Worm (Caenorhabditis elegans): Measurements from ENCODE around the gene slcr-46.2.

Gene slcr-46.2

DNA sequence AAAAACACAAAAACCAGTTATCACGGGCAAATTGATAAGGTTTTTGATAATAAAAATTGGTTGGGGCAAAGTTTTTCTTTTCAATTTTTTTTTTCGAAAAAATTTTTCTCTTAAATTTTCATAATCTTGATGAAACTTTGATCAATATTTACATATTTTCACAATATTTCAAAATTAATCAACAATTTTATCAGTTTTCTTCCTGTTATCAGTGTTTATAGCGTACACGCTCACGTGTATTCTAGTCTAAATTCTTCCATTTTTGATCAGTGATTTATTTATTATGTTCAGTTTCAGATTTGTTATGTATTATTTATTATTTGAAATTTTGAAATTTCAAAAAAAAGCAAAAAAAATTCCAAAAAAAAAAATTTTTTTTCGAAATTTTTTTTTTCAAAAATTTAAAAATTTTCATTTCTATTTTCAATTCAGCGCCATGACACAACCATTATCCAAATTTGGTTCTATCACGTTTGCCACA lies 12.9 kb downstream of the slcr-46.2 start, which contains the start of gene nceh-1:
TSS of gene nceh-1 (plus strand) at position 431 of the 481 bp plus-strand sequence.
- no peak for TF ChIP-seq ztf-11 (tag; optimal IDR thresholded peaks at IDR 0.05)
- peak; percentile 42 for TF ChIP-seq fos-1 (tag; optimal IDR thresholded peaks at IDR 0.05)

DNA sequence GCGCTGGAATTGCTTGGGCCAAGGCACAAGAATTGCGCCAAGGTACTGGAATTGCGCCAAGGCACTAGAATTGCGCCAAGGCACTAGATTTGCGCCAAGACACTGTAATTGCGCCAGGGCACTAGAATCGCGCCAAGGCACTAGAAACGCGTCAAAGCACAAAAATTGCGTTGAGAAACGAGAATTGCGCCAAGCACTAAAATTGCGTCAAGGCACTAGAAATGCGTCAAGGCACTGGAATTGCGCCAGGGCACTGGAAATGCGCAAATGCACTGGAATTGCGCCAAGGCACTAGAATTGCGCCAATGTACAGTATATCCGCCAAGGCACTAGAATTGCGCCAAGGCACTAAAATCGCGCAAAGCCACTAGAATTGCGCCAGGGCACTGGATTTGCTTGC lies 18.2 kb downstream of the slcr-46.2 start:
- TF ChIP-seq lsy-2 (tag; optimal IDR thresholded peaks at IDR 0.05) (no peak), ceh-16 (tag; optimal IDR thresholded peaks at IDR 0.05) (no peak), nhr-11 (tag; optimal IDR thresholded peaks at IDR 0.05) (no peak), sem-4 (tag; optimal IDR thresholded peaks at IDR 0.05) (no peak), lin-13 (GFP tag; optimal IDR thresholded peaks at IDR 0.05) (no peak), mab-5 (tag; optimal IDR thresholded peaks at IDR 0.05) (no peak), egl-27 (tag; optimal IDR thresholded peaks at IDR 0.05) (no peak), nhr-10 (tag; optimal IDR thresholded peaks at IDR 0.05) (no peak), ceh-82 (tag; optimal IDR thresholded peaks at IDR 0.05) (no peak), crh-2 (tag; optimal IDR thresholded peaks at IDR 0.05) (no peak), C34F6.9 (tag; optimal IDR thresholded peaks at IDR 0.05) (no peak), ztf-11 (tag; optimal IDR thresholded peaks at IDR 0.05) (no peak)

DNA sequence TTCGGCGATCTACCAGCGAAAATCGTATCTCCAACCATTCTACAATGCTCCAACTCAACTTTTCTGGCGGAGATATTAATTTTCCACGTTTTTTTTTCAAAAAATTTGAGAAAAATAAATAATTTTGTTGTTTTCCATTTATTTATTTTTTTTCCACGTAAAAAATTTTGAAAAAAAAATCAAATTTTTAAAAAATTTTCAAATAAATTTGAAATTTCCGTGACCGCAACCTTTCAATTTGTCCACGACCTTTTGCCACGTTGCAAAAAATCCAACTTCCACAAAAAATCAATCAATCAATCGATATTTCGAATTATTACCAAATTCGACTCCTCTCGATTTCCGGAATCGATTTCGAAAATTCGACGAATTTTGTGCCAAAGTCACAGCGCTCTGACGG lies 18.7 kb downstream of the slcr-46.2 start, which contains the start of gene Y43F8A.2:
TSS of gene Y43F8A.2 (plus strand) at position 301 of the 400 bp plus-strand sequence.
- TF ChIP-seq C34F6.9 (tag; optimal IDR thresholded peaks at IDR 0.05) (no peak), unc-55 (GFP tag; optimal IDR thresholded peaks at IDR 0.05) (no peak), egl-27 (tag; optimal IDR thresholded peaks at IDR 0.05) (no peak), skn-1 (tag; optimal IDR thresholded peaks at IDR 0.05) (no peak), ZK546.5 (tag; optimal IDR thresholded peaks at IDR 0.05) (no peak), nhr-23 (tag; optimal IDR thresholded peaks at IDR 0.05) (no peak), nhr-21 (tag; optimal IDR thresholded peaks at IDR 0.05) (no peak), ama-1 (optimal IDR thresholded peaks at IDR 0.05) (no peak), F13H6.1 (tag; optimal IDR thresholded peaks at IDR 0.05) (no peak), nhr-10 (tag; optimal IDR thresholded peaks at IDR 0.05) (no peak)

ce11 chrV:19370189-19370588 lies 19.7 kb downstream of the slcr-46.2 start, which contains the start of gene Y43F8A.1:
Gene Y43F8A.1, plus strand, starts transcription at chrV:19370489.
- TF ChIP-seq ceh-16 (tag; optimal IDR thresholded peaks at IDR 0.05) (no peak), sma-9 (GFP tag; optimal IDR thresholded peaks at IDR 0.05) (no peak), sma-9 (tag; optimal IDR thresholded peaks at IDR 0.05) (no peak), nhr-12 (tag; optimal IDR thresholded peaks at IDR 0.05) (no peak), lin-39 (tag; optimal IDR thresholded peaks at IDR 0.05) (no peak), egl-27 (tag; optimal IDR thresholded peaks at IDR 0.05) (no peak), ama-1 (optimal IDR thresholded peaks at IDR 0.05) (no peak), ceh-82 (tag; optimal IDR thresholded peaks at IDR 0.05) (no peak), nhr-6 (tag; optimal IDR thresholded peaks at IDR 0.05) (no peak), gmeb-1 (tag; optimal IDR thresholded peaks at IDR 0.05) (no peak), ztf-1 (GFP tag; conservative IDR thresholded peaks at IDR 0.05) (no peak), blmp-1 (tag; optimal IDR thresholded peaks at IDR 0.05; ENCODE audit: insufficient read depth) (no peak), ztf-4 (tag; optimal IDR thresholded peaks at IDR 0.05) (no peak), mab-5 (tag; optimal IDR thresholded peaks at IDR 0.05) (no peak), unc-39 (tag; optimal IDR thresholded peaks at IDR 0.05) (no peak), sma-3 (GFP tag; optimal IDR thresholded peaks at IDR 0.05) (no peak), F13H6.1 (tag; optimal IDR thresholded peaks at IDR 0.05) (no peak)

- TF ChIP-seq zag-1 (tag; optimal IDR thresholded peaks at IDR 0.05) (no peak), nhr-10 (tag; optimal IDR thresholded peaks at IDR 0.05) (no peak), sem-4 (tag; optimal IDR thresholded peaks at IDR 0.05) (no peak), nhr-11 (tag; optimal IDR thresholded peaks at IDR 0.05) (no peak), unc-39 (tag; optimal IDR thresholded peaks at IDR 0.05) (no peak), ceh-82 (tag; optimal IDR thresholded peaks at IDR 0.05) (no peak), snpc-4 (tag; optimal IDR thresholded peaks at IDR 0.05) (no peak), mab-5 (tag; optimal IDR thresholded peaks at IDR 0.05) (no peak), aly-2 (tag; optimal IDR thresholded peaks at IDR 0.05) (no peak), lsy-2 (tag; optimal IDR thresholded peaks at IDR 0.05) (no peak), ceh-16 (tag; optimal IDR thresholded peaks at IDR 0.05) (no peak)
These were observed 27.4 kb downstream of the slcr-46.2 start, which contains the start of gene C14B4.2 for ce11 chrV:19362568-19362967. Gene C14B4.2, minus strand, starts transcription at chrV:19362668.
